Worm (Caenorhabditis elegans) whole organism, midembryonic: Measurements from ENCODE around the gene F49C5.5.

Source experiments
- T22C8.4 ChIP-seq: fragments of 200-800 bp; sonication (Bioruptor generic); IDR thresholded peaks from 2 replicates; pipeline ENCODE4 v1.3.6; 2022; ENCODE audit warnings: missing genetic modification characterization, missing compliant biosample characterization
- cog-1 ChIP-seq: sonication (generic microtip); optimal IDR thresholded peaks from 2 replicates; lab custom pipeline; 2016; ENCODE audit warnings: missing genetic modification characterization, missing compliant biosample characterization
- flt-1 ChIP-seq: fragments of 200-800 bp; sonication (Bioruptor generic); IDR thresholded peaks from 2 replicates; pipeline ENCODE4 v1.3.6; 2022; ENCODE audit warnings: missing genetic modification characterization, missing compliant biosample characterization
- klf-2 ChIP-seq: fragments of 200-800 bp; sonication (Bioruptor generic); conservative IDR thresholded peaks from 2 replicates; pipeline ENCODE4 v1.3.6; 2022; ENCODE audit warnings: missing genetic modification reagents, missing genetic modification characterization, missing compliant biosample characterization
- ref-1 ChIP-seq: fragments of 200-800 bp; sonication (Bioruptor generic); conservative IDR thresholded peaks from 2 replicates; pipeline ENCODE4 v1.3.6; 2022; ENCODE audit warnings: missing genetic modification reagents, missing genetic modification characterization, missing compliant biosample characterization
- tab-1 ChIP-seq: fragments of 200-800 bp; sonication (Bioruptor generic); IDR thresholded peaks from 2 replicates; pipeline ENCODE4 v1.3.6; 2022; ENCODE audit warnings: missing genetic modification characterization, missing compliant biosample characterization
- ztf-23 ChIP-seq: fragments of 200-800 bp; sonication (Bioruptor generic); IDR thresholded peaks from 2 replicates; pipeline ENCODE4 v1.3.6; 2022; ENCODE audit warnings: missing genetic modification reagents, missing genetic modification characterization, missing compliant biosample characterization
- ztf-29 ChIP-seq: fragments of 200-800 bp; sonication (Bioruptor generic); IDR thresholded peaks from 2 replicates; pipeline ENCODE4 v1.3.6; 2022; ENCODE audit warnings: missing genetic modification reagents, missing genetic modification characterization, missing compliant biosample characterization

DNA sequence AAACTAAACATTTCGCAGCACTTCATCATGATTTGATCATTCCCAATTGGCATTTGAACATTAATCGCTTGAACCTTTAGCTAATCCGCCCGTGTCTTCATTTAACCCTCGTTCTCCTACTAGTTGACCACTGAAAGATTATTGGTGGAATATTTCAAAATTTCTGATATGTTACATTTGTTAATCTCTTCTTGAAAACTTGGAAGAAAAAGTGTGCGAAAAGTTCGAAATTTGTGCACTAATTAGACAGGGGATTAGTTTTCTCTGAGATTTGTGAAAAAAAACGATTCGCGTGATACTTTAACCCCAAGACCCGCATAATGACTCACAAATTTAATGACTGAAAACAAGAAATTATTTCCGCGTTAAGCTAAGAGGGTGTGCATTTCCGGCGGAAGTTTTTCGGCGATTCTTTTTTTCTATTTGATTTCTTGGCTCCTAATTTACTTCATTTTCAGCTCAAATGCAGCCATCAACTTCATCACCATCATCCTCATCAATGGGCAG, 11.0 kb downstream of the F49C5.5 start, which contains the start of gene nimk-1:
- no peak for TF ChIP-seq T22C8.4
- no peak for TF ChIP-seq ztf-29
- no peak for TF ChIP-seq flt-1 (GFP tag; lab: Robert Waterston, UW)
- TF ChIP-seq ztf-23 (GFP tag; lab: Robert Waterston, UW), result no peak
- TF ChIP-seq ref-1 (GFP tag; lab: Robert Waterston, UW), result no peak
- TF ChIP-seq tab-1, result no peak
- no peak for TF ChIP-seq cog-1
- no peak for TF ChIP-seq klf-2 (GFP tag; lab: Robert Waterston, UW)
